Worm (Caenorhabditis elegans): ENCODE measurements around the gene swt-4.
A peak's percentile ranks its signal among the peaks of the same experiment; 100 is the strongest.

The swt-4 gene

DNA sequence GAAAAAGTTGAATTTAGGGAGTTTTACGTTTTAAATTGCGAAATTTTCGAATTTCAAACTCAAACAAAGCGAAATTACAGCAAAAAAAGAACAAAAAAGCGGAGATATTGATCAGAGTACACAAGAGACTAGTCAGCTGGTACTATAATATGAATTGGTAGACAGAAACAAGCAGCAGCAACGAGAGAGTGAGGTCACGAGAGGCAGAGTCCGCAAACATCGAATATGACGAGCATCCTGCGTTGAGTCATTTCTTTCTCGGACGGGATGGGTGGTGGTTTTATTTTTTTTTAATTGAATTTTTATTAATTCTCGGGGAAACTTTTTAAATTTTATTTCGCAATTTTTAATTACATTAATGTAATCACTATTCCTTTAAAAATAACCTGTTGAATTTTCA, 29.2 kb downstream of the swt-4 start (continued):
- TF ChIP-seq nhr-12 (tag; optimal IDR thresholded peaks at IDR 0.05) (no peak), fos-1 (tag; optimal IDR thresholded peaks at IDR 0.05) (peak; percentile 24), ceh-16 (tag; optimal IDR thresholded peaks at IDR 0.05) (no peak), elt-3 (tag; optimal IDR thresholded peaks at IDR 0.05) (no peak), fkh-2 (tag; optimal IDR thresholded peaks at IDR 0.05) (no peak), pha-4 (tag; optimal IDR thresholded peaks at IDR 0.05) (peak; percentile 93), nhr-237 (tag; optimal IDR thresholded peaks at IDR 0.05) (no peak), nhr-11 (tag; optimal IDR thresholded peaks at IDR 0.05) (no peak), eor-1 (tag; optimal IDR thresholded peaks at IDR 0.05) (no peak), lin-15B (tag; optimal IDR thresholded peaks at IDR 0.05) (peak; percentile 78), nhr-43 (tag; optimal IDR thresholded peaks at IDR 0.05; ENCODE audit: poor library complexity, severe bottlenecking) (peak; percentile 43), nhr-25 (tag; optimal IDR thresholded peaks at IDR 0.05) (peak; percentile 64), mml-1 (tag; optimal IDR thresholded peaks at IDR 0.05) (no peak), ZK546.5 (tag; optimal IDR thresholded peaks at IDR 0.05) (no peak), fkh-10 (GFP tag; optimal IDR thresholded peaks at IDR 0.05) (no peak), pqm-1 (tag; optimal IDR thresholded peaks at IDR 0.05) (peak; percentile 11), nhr-23 (tag; optimal IDR thresholded peaks at IDR 0.05) (peak; percentile 72), aly-2 (tag; optimal IDR thresholded peaks at IDR 0.05) (no peak)

DNA sequence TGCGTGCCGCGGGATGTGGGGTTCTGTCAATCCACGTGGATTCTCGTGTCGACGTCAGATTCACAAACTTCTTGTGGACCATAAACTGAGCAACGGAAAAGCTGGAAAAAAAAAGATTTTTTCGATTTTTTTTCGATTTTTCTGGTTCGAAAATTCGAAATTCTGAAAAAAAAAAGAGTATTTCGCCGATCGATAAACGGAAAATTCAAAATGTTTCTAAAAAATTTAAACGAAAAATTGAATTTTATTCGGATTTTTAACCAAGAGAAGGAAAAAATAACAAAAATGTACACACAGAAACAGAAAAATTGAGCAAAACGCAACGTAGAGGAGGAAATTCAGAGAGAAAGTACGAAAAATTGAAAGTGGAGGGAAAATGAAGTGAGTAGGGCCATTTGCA, 32.6 kb downstream of the swt-4 start, which contains the start of gene Y39A1A.3:
TSS of gene Y39A1A.3 (minus strand) at position 101 of the 400 bp plus-strand sequence.
- TF ChIP-seq nhr-28 (tag; optimal IDR thresholded peaks at IDR 0.05) (no peak), ceh-16 (tag; optimal IDR thresholded peaks at IDR 0.05) (no peak), pha-4 (tag; optimal IDR thresholded peaks at IDR 0.05) (no peak), ceh-28 (tag; optimal IDR thresholded peaks at IDR 0.05) (no peak), ama-1 (optimal IDR thresholded peaks at IDR 0.05) (peak; percentile 32)

DNA sequence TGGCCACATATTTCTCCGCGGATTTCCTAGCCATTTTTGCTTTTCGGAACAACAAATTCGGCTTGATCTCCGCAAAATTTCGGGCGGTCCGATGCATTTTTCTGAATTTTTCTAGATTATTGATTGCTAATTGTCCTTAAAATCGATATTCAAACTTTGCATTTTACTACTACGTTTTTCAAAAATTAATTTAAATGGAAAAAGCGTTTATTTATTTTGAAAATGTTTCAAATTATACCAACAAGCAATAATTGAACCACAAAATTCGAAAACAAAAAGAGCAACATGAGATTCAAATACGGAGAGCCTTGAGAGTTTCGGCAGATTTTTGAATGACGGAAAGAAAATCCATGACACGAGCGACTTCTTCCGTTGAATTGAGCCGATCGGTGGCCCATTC, 33.9 kb downstream of the swt-4 start, which contains the start of gene Y45F3A.9:
TSS of gene Y45F3A.9 (minus strand) at position 101 of the 400 bp plus-strand sequence.
- no peak for TF ChIP-seq snpc-4 (tag; optimal IDR thresholded peaks at IDR 0.05)
- TF ChIP-seq tbx-2 (tag; optimal IDR thresholded peaks at IDR 0.05), result no peak
- no peak for TF ChIP-seq nhr-237 (tag; optimal IDR thresholded peaks at IDR 0.05)
- no peak for TF ChIP-seq mml-1 (tag; optimal IDR thresholded peaks at IDR 0.05)
- no peak for TF ChIP-seq ZK546.5 (tag; optimal IDR thresholded peaks at IDR 0.05)
- no peak for TF ChIP-seq elt-1 (tag; optimal IDR thresholded peaks at IDR 0.05)
- TF ChIP-seq ama-1 (optimal IDR thresholded peaks at IDR 0.05), result no peak
- no peak for TF ChIP-seq jun-1 (tag; optimal IDR thresholded peaks at IDR 0.05)
- TF ChIP-seq unc-39 (tag; optimal IDR thresholded peaks at IDR 0.05), result no peak
- no peak for TF ChIP-seq nhr-76 (tag; optimal IDR thresholded peaks at IDR 0.05)
- no peak for TF ChIP-seq daf-12 (tag; optimal IDR thresholded peaks at IDR 0.05)

DNA sequence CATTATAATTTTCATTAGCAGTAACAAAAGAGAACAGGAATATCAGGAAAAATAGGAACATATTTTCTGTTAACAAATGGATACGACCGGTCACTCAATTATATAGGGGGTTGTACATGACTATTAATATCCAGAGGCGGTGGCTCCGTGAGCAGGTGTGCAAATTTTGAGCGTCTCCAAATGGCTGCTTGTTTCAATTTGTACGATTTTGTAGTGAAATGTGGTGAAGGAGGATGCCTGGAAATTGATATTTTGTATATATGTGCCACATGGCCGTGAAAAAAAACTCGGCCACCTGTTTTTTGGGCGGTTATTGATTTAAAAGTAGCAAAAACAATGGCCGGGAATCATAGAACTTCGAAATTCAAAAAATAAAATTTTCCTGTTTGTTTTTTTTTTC, 36.2 kb downstream of the swt-4 start, which contains the start of gene Y45F3A.8:
TSS of gene Y45F3A.8 (minus strand) at position 101 of the 400 bp plus-strand sequence.
- no peak for TF ChIP-seq lin-15B (tag; optimal IDR thresholded peaks at IDR 0.05)

DNA sequence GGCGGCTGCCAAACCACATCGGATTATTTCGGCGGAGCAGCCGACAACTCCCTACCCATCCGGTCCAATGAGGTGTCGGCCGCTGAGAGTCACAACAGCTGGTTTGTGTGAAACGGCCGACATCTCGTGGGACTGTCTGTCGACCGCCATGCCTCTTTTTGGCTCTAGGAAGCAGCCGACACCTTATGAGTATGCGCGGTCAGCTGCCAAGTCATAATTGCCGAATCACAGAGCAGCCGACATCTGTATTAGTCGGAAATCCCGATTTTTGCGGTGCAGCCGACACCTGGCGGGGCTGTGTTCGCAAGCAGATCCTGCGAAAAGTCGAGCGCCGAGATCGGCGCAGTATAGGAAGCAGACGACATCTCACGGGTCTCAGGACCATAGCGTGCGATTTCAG, 36.9 kb downstream of the swt-4 start:
- TF ChIP-seq lsy-12 (tag; optimal IDR thresholded peaks at IDR 0.05), result no peak
- TF ChIP-seq nhr-237 (tag; optimal IDR thresholded peaks at IDR 0.05), result no peak
- TF ChIP-seq ceh-82 (tag; optimal IDR thresholded peaks at IDR 0.05), result no peak

DNA sequence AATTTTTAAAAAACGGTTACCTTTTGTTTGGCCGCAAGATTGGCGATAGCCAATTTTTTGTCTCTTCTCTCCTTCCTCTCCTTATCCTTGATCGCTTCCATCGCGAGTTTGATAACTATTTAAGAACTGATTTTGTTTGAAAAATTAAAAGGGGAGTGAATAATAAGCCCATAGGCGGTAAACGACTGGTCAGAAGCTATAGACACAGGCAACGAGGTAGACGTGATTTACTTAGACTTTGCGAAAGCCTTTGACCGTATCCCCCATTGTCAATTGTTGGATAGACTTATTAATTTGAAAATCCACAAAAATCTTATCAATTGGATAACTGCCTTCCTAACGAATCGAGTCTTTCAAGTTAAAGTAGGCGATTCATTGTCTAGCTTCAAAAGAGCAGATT, 42.7 kb downstream of the swt-4 start, which contains the start of gene Y45F3A.5:
TSS of gene Y45F3A.5 (minus strand) at position 101 of the 400 bp plus-strand sequence.
- no peak for TF ChIP-seq nhr-237 (tag; optimal IDR thresholded peaks at IDR 0.05)

DNA sequence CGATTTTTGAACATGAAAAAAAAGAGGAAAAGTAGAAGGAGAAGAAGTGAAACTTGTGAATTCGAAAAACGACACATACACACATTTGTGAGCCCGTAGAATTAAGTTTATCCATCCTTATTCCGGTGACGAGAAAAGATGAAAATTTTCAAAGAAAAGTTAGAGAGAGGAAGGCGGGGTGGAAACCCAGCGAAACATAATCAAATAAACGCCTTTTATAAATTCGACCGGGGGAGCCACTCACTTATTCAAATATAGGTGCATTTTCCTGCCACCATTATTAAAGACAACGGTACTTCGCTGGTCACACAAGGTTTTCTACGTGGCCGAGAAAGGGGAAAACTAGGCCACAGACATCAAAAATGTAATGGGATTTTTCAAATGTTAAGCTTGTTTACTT, 45.5 kb downstream of the swt-4 start:
- TF ChIP-seq elt-2 (tag; optimal IDR thresholded peaks at IDR 0.05) (no peak), aly-2 (tag; optimal IDR thresholded peaks at IDR 0.05) (no peak), elt-1 (tag; optimal IDR thresholded peaks at IDR 0.05) (no peak)

Data from whole organism, L3 larva.